Fruit fly (Drosophila melanogaster) whole organism, embryonic: ENCODE measurements around the gene Pgls.

ENCODE experiments used
- Abd-B ChIP-seq: fragments of 200-800 bp; sonication (Bioruptor generic); optimal IDR thresholded peaks from 2 replicates; lab custom pipeline; 2018; ENCODE audit warnings: missing biosample characterization, mild to moderate bottlenecking, missing genetic modification characterization, moderate library complexity
- Ada2b ChIP-seq: fragments of 200-800 bp; sonication (Bioruptor generic); IDR thresholded peaks from 2 replicates; pipeline ENCODE4 v1.3.6; 2022; ENCODE audit warnings: missing biosample characterization, missing genetic modification characterization
- Aef1 ChIP-seq: fragments of 200-800 bp; sonication (Bioruptor generic); IDR thresholded peaks from 3 replicates; pipeline ENCODE4 v1.3.6; 2022; ENCODE audit warnings: missing biosample characterization, missing genetic modification characterization
- Atf6 ChIP-seq: fragments of 200-800 bp; sonication (Bioruptor generic); IDR thresholded peaks from 2 replicates; pipeline ENCODE4 v1.3.6; 2022; ENCODE audit warnings: missing biosample characterization, missing genetic modification characterization
- Bgb ChIP-seq: fragments of 200-800 bp; sonication (Bioruptor generic); IDR thresholded peaks from 2 replicates; pipeline ENCODE4 v1.3.6; 2022; ENCODE audit warnings: missing biosample characterization, missing genetic modification characterization; ENCODE audit not compliant: partially characterized antibody
- Bteb2 ChIP-seq: fragments of 200-800 bp; sonication (Bioruptor generic); optimal IDR thresholded peaks from 2 replicates; lab custom pipeline; 2016; ENCODE audit warnings: missing biosample characterization, missing genetic modification characterization
- CG11504 ChIP-seq: fragments of 200-800 bp; sonication (Bioruptor generic); optimal IDR thresholded peaks from 3 replicates; lab custom pipeline; 2019; ENCODE audit warnings: missing biosample characterization, mild to moderate bottlenecking, missing genetic modification characterization, moderate library complexity
- CG11695 ChIP-seq: fragments of 200-800 bp; sonication (Bioruptor generic); IDR thresholded peaks from 3 replicates; pipeline ENCODE4 v1.3.6; 2022; ENCODE audit warnings: missing biosample characterization, missing genetic modification characterization
- CG11723 ChIP-seq: fragments of 200-800 bp; sonication (Bioruptor generic); optimal IDR thresholded peaks from 2 replicates; lab custom pipeline; 2017; ENCODE audit warnings: missing biosample characterization, mild to moderate bottlenecking, missing genetic modification characterization
- CG12659 ChIP-seq: fragments of 200-800 bp; sonication (Bioruptor generic); optimal IDR thresholded peaks from 3 replicates; lab custom pipeline; 2017; ENCODE audit warnings: mild to moderate bottlenecking, missing biosample characterization, missing genetic modification reagents, missing genetic modification characterization
- CG13624 ChIP-seq: fragments of 200-800 bp; sonication (Bioruptor generic); optimal IDR thresholded peaks from 2 replicates; lab custom pipeline; 2016; ENCODE audit warnings: missing biosample characterization, missing genetic modification characterization
- CG14441 ChIP-seq: fragments of 200-800 bp; sonication (Bioruptor generic); IDR thresholded peaks from 2 replicates; pipeline ENCODE4 v1.3.6; 2022; ENCODE audit warnings: missing biosample characterization, missing genetic modification characterization
- CG15269 ChIP-seq: fragments of 200-800 bp; sonication (Bioruptor generic); optimal IDR thresholded peaks from 2 replicates; lab custom pipeline; 2018; ENCODE audit warnings: missing biosample characterization, mild to moderate bottlenecking, missing genetic modification characterization, moderate library complexity
- CG15479 ChIP-seq: fragments of 200-800 bp; sonication (Bioruptor generic); optimal IDR thresholded peaks from 3 replicates; lab custom pipeline; 2019; ENCODE audit warnings: missing biosample characterization, mild to moderate bottlenecking, missing genetic modification characterization, moderate library complexity
- CG6854 ChIP-seq: fragments of 200-800 bp; sonication (Bioruptor generic); optimal IDR thresholded peaks from 3 replicates; lab custom pipeline; 2017; ENCODE audit warnings: missing biosample characterization, mild to moderate bottlenecking, missing genetic modification characterization
- CG7786 ChIP-seq: fragments of 200-800 bp; sonication (Bioruptor generic); optimal IDR thresholded peaks from 2 replicates; lab custom pipeline; 2016; ENCODE audit warnings: missing biosample characterization, missing genetic modification characterization
- CG7839 ChIP-seq: fragments of 200-800 bp; sonication (Bioruptor generic); optimal IDR thresholded peaks from 3 replicates; lab custom pipeline; 2018; ENCODE audit warnings: missing biosample characterization, mild to moderate bottlenecking, missing genetic modification characterization, moderate library complexity
- CG8359 ChIP-seq: fragments of 200-800 bp; sonication (Bioruptor generic); optimal IDR thresholded peaks from 2 replicates; lab custom pipeline; 2017; ENCODE audit warnings: missing biosample characterization, mild to moderate bottlenecking, missing genetic modification characterization, borderline replicate concordance
- Chrac-16 ChIP-seq: fragments of 200-800 bp; sonication (Bioruptor generic); optimal IDR thresholded peaks from 3 replicates; lab custom pipeline; 2016; ENCODE audit warnings: missing biosample characterization, missing genetic modification characterization
- Dip2 ChIP-seq: fragments of 200-800 bp; sonication (Bioruptor generic); IDR thresholded peaks from 2 replicates; pipeline ENCODE4 v1.3.6; 2022; ENCODE audit warnings: missing biosample characterization, missing genetic modification characterization
- E2f2 ChIP-seq: fragments of 200-800 bp; sonication (Bioruptor generic); IDR thresholded peaks from 2 replicates; pipeline ENCODE4 v1.3.6; 2022; ENCODE audit warnings: missing biosample characterization, missing genetic modification characterization
- Eip74EF ChIP-seq, 2 experiments: fragments of 200-800 bp in 1 of 2; fragments of >200 bp in 1 of 2; sonication (Bioruptor generic) in 1 of 2; optimal IDR thresholded peaks; 2 replicates each; lab custom pipeline; 2017 to 2019; ENCODE audit warnings: missing biosample characterization in 2 of 2, missing genetic modification characterization in 2 of 2, mild to moderate bottlenecking in 1 of 2, moderate library complexity in 1 of 2
- Hand ChIP-seq: fragments of 200-800 bp; sonication (Bioruptor generic); optimal IDR thresholded peaks from 2 replicates; lab custom pipeline; 2017; ENCODE audit warnings: mild to moderate bottlenecking, missing biosample characterization, missing genetic modification reagents, missing genetic modification characterization
- Lim3 ChIP-seq: fragments of 200-800 bp; sonication (Bioruptor generic); IDR thresholded peaks from 2 replicates; pipeline ENCODE4 v1.3.6; 2022; ENCODE audit warnings: missing biosample characterization, missing genetic modification characterization
- MTF-1 ChIP-seq: fragments of 200-800 bp; sonication (Bioruptor generic); optimal IDR thresholded peaks from 2 replicates; lab custom pipeline; 2018; ENCODE audit warnings: missing biosample characterization, mild to moderate bottlenecking, missing genetic modification characterization, borderline replicate concordance
- Scr ChIP-seq: fragments of 200-800 bp; sonication (Bioruptor generic); IDR thresholded peaks from 2 replicates; pipeline ENCODE4 v1.3.6; 2022; ENCODE audit warnings: missing biosample characterization, missing genetic modification characterization; ENCODE audit not compliant: partially characterized antibody
- Spps ChIP-seq: fragments of 200-800 bp; sonication (Bioruptor generic); optimal IDR thresholded peaks from 2 replicates; lab custom pipeline; 2018; ENCODE audit warnings: missing biosample characterization, mild to moderate bottlenecking, missing genetic modification characterization
- Xbp1 ChIP-seq: fragments of 200-800 bp; sonication (Bioruptor generic); optimal IDR thresholded peaks from 3 replicates; lab custom pipeline; 2016; ENCODE audit warnings: missing biosample characterization, mild to moderate bottlenecking, missing genetic modification characterization
- al ChIP-seq: fragments of 200-800 bp; sonication (Bioruptor generic); IDR thresholded peaks from 2 replicates; pipeline ENCODE4 v1.3.6; 2022; ENCODE audit warnings: missing biosample characterization, missing genetic modification characterization
- bbx ChIP-seq: fragments of 200-800 bp; sonication (Bioruptor generic); IDR thresholded peaks from 2 replicates; pipeline ENCODE4 v1.3.6; 2022; ENCODE audit warnings: missing biosample characterization, missing genetic modification characterization; ENCODE audit not compliant: partially characterized antibody
- chif ChIP-seq, 2 experiments: fragments of 200-800 bp; sonication (Bioruptor generic); optimal IDR thresholded peaks; 3 replicates each; lab custom pipeline; 2016; ENCODE audit warnings: missing biosample characterization in 2 of 2, missing genetic modification characterization in 2 of 2
- croc ChIP-seq: fragments of 200-800 bp; sonication (Bioruptor generic); conservative IDR thresholded peaks from 3 replicates; pipeline ENCODE4 v1.3.6; 2022; ENCODE audit warnings: missing biosample characterization, missing genetic modification characterization
- hb ChIP-seq: fragments of 200-800 bp; sonication (Bioruptor generic); IDR thresholded peaks from 3 replicates; pipeline ENCODE4 v1.3.6; 2022; ENCODE audit warnings: missing biosample characterization, missing genetic modification characterization; ENCODE audit not compliant: partially characterized antibody
- hth ChIP-seq: fragments of >200 bp; optimal IDR thresholded peaks from 2 replicates; lab custom pipeline; 2017; ENCODE audit warnings: inconsistent platforms
- ind ChIP-seq: fragments of 200-800 bp; sonication (Bioruptor generic); optimal IDR thresholded peaks from 3 replicates; lab custom pipeline; 2016; ENCODE audit warnings: missing biosample characterization, missing genetic modification characterization
- jumu ChIP-seq: fragments of 200-800 bp; sonication (Bioruptor generic); optimal IDR thresholded peaks from 3 replicates; lab custom pipeline; 2016; ENCODE audit warnings: missing biosample characterization, missing genetic modification characterization
- luna ChIP-seq: fragments of 200-800 bp; sonication (Bioruptor generic); optimal IDR thresholded peaks from 2 replicates; lab custom pipeline; 2016; ENCODE audit warnings: missing biosample characterization, missing genetic modification characterization
- nmo ChIP-seq: fragments of 200-800 bp; sonication (Bioruptor generic); optimal IDR thresholded peaks from 2 replicates; lab custom pipeline; 2018; ENCODE audit warnings: missing biosample characterization, mild to moderate bottlenecking, missing genetic modification characterization, moderate library complexity
- nom ChIP-seq: fragments of 200-800 bp; sonication (Bioruptor generic); optimal IDR thresholded peaks from 2 replicates; lab custom pipeline; 2017; ENCODE audit warnings: missing biosample characterization, missing genetic modification characterization, mild to moderate bottlenecking, moderate library complexity, missing genetic modification reagents
- p53 ChIP-seq: fragments of 200-800 bp; sonication (Bioruptor generic); optimal IDR thresholded peaks from 2 replicates; lab custom pipeline; 2016; ENCODE audit warnings: missing biosample characterization, missing genetic modification characterization
- ssp ChIP-seq: fragments of 200-800 bp; sonication (Bioruptor generic); IDR thresholded peaks from 2 replicates; pipeline ENCODE4 v1.3.6; 2022; ENCODE audit warnings: missing biosample characterization, missing genetic modification characterization
- tap ChIP-seq: fragments of 200-800 bp; optimal IDR thresholded peaks from 3 replicates; lab custom pipeline; 2019; ENCODE audit warnings: missing biosample characterization, mild to moderate bottlenecking, missing genetic modification characterization, moderate library complexity
- tgo ChIP-seq: fragments of 200-800 bp; sonication (Bioruptor generic); IDR thresholded peaks from 3 replicates; pipeline ENCODE4 v1.3.6; 2022; ENCODE audit warnings: missing biosample characterization, missing genetic modification characterization
- toy ChIP-seq: fragments of 200-800 bp; sonication (Bioruptor generic); IDR thresholded peaks from 2 replicates; pipeline ENCODE4 v1.3.6; 2022; ENCODE audit warnings: missing biosample characterization, missing genetic modification characterization
- trem ChIP-seq: fragments of 200-800 bp; optimal IDR thresholded peaks from 3 replicates; lab custom pipeline; 2019; ENCODE audit warnings: missing biosample characterization, mild to moderate bottlenecking, missing genetic modification characterization, moderate library complexity
- trh ChIP-seq: fragments of 200-800 bp; sonication (Bioruptor generic); optimal IDR thresholded peaks from 2 replicates; lab custom pipeline; 2016; ENCODE audit warnings: missing biosample characterization, missing genetic modification characterization
- yki ChIP-seq: fragments of >200 bp; optimal IDR thresholded peaks from 3 replicates; lab custom pipeline; 2018
- zen2 ChIP-seq: fragments of 200-800 bp; sonication (Bioruptor generic); IDR thresholded peaks from 3 replicates; pipeline ENCODE4 v1.3.6; 2022; ENCODE audit warnings: missing biosample characterization, missing genetic modification characterization; ENCODE audit not compliant: partially characterized antibody

The Pgls gene

DNA sequence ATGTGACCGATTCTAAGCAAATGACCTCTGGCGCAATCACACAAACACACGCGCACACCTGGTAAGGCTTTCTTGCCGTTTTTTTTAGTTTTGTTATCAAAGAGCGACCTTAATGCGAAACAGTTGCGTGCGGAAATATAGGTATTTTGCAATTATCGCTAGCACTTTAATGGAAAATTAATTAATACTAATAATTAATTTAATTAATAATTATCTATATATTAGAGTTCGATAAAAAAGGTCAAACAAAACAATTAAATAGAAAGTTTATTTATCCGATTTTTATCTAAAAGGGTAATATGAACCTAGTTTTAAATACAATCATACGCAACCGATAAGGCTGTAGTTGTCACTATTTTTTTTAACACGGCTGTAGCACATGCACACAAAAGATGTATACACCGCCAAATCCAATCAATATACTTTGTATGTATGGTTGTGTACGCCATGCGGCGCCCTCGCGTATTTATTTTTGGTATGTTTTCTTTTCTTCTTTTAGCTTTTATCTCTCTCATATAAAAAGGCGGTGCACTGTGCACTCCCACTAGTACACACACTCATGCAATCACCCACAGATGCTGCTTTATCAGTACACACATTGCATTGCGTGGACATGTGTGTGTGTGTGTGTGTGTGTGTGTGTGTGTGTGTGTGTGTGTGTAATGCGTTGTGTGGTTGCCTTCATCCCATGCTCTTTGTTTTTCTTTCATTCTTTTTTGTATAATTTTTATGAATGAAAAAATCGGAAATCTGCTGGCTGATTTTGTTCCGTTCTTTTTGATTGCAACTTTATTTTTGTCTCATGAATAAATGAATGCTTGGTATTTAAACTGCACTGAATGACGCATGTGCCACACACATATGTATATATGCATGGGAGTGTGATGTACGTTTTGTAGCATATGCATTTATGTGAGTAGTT is 44.5 kb upstream of the Pgls start (continued):
- no peak for TF ChIP-seq CG11504
- peak; percentile 85 for TF ChIP-seq nmo (GFP tag; lab: Kevin White, UChicago)
- TF ChIP-seq Abd-B (GFP tag; lab: Kevin White, UChicago): no peak
- TF ChIP-seq Ada2b (GFP tag; lab: Robert Waterston, UW): 0 out of 2 replicates have a peak, but pooled peaks have one; percentile 10
- no peak for TF ChIP-seq Lim3 (GFP tag; lab: Robert Waterston, UW)
- TF ChIP-seq Spps: peak; percentile 8
- peak; percentile 22; the same call in 1 of the 2 replicates for TF ChIP-seq ssp (GFP tag; lab: Robert Waterston, UW)
- TF ChIP-seq trem (tag; lab: Kevin White, UChicago): peak; percentile 63
- no peak for TF ChIP-seq p53 (GFP tag; lab: Kevin White, UChicago)
- TF ChIP-seq CG7786: no peak
- TF ChIP-seq hb (GFP tag; lab: Robert Waterston, UW): no peak
- no peak for TF ChIP-seq jumu
- no peak for TF ChIP-seq CG6854 (GFP tag; lab: Kevin White, UChicago)
- TF ChIP-seq Xbp1 (GFP tag; lab: Kevin White, UChicago): peak; percentile 32
- no peak for TF ChIP-seq Bgb
- TF ChIP-seq CG7839 (tag; lab: Kevin White, UChicago): peak; percentile 85
- TF ChIP-seq CG14441: peak; percentile 42; the same call in 1 of the 2 replicates
- no peak for TF ChIP-seq yki (lab: Kevin White, UChicago)
- TF ChIP-seq CG12659: peak; percentile 66
- TF ChIP-seq ind: peak; percentile 37
- TF ChIP-seq CG8359 (GFP tag; lab: Kevin White, UChicago): peak; percentile 50
- TF ChIP-seq Bteb2 (GFP tag; lab: Kevin White, UChicago): no peak
- TF ChIP-seq croc: peak; percentile 34; the same call in 1 of the 3 replicates
- TF ChIP-seq Atf6 (GFP tag; lab: Robert Waterston, UW): no peak
- peak; percentile 25 for TF ChIP-seq Chrac-16 (GFP tag; lab: Kevin White, UChicago)
- TF ChIP-seq hth: no peak
- TF ChIP-seq Dip2 (GFP tag; lab: Robert Waterston, UW): no peak
- no peak for TF ChIP-seq Aef1 (GFP tag; lab: Robert Waterston, UW)
- peak; percentile 64 for TF ChIP-seq tap
- no peak for TF ChIP-seq al (GFP tag; lab: Robert Waterston, UW)
- peak in 1 of 2 experiments; percentile 66 for TF ChIP-seq Eip74EF (GFP tag; optimal IDR thresholded peaks at IDR 0.05; lab: Kevin White, UChicago)
- no peak for TF ChIP-seq MTF-1 (GFP tag; lab: Kevin White, UChicago)
- peak; percentile 54 for TF ChIP-seq tgo (GFP tag; lab: Robert Waterston, UW)
- peak; percentile 19 for TF ChIP-seq Hand (GFP tag; lab: Kevin White, UChicago)
- TF ChIP-seq toy: no peak
- TF ChIP-seq bbx (GFP tag; lab: Robert Waterston, UW): no peak
- TF ChIP-seq Scr (GFP tag; lab: Robert Waterston, UW): no peak
- TF ChIP-seq CG15479: peak; percentile 48
- TF ChIP-seq nom (GFP tag; lab: Kevin White, UChicago): peak; percentile 59
- TF ChIP-seq CG11695 (GFP tag; lab: Robert Waterston, UW): peak; percentile 78
- TF ChIP-seq trh (GFP tag; lab: Kevin White, UChicago): no peak
- TF ChIP-seq CG15269 (tag; lab: Kevin White, UChicago): peak; percentile 82
- peak; percentile 19 for TF ChIP-seq CG11723
- peak; percentile 28; the same call in 1 of the 2 replicates for TF ChIP-seq E2f2 (GFP tag; lab: Robert Waterston, UW)
- no peak for TF ChIP-seq zen2 (GFP tag; lab: Robert Waterston, UW)
- TF ChIP-seq chif (GFP tag; optimal IDR thresholded peaks at IDR 0.05; lab: Kevin White, UChicago): no peak
- TF ChIP-seq CG13624 (GFP tag; lab: Kevin White, UChicago): no peak
- TF ChIP-seq luna (GFP tag; lab: Kevin White, UChicago): no peak
